Fruit fly (Drosophila melanogaster): Measurements from ENCODE around the gene CG31643.

Gene CG31643

dm6 chr2L:6047528-6048160 lies 9.7 kb downstream of the CG31643 start, which contains the start of gene IPIP (continued):
- TF ChIP-seq CG12219 (GFP tag; optimal IDR thresholded peaks at IDR 0.05) (no peak), Doc3 (GFP tag; IDR thresholded peaks at IDR 0.05; ENCODE audit: partially characterized antibody) (peak; percentile 73), vvl (GFP tag; IDR thresholded peaks at IDR 0.05) (peak; percentile 67), lov (optimal IDR thresholded peaks at IDR 0.05) (no peak), lov (GFP tag; IDR thresholded peaks at IDR 0.05) (peak; percentile 60; the same call in 1 of the 3 replicates), Tbp (GFP tag; optimal IDR thresholded peaks at IDR 0.05) (no peak), Myb (GFP tag; optimal IDR thresholded peaks at IDR 0.05) (no peak), Xbp1 (GFP tag; optimal IDR thresholded peaks at IDR 0.05) (peak; percentile 47), pho (GFP tag; optimal IDR thresholded peaks at IDR 0.05) (no peak), Stat92E (GFP tag; optimal IDR thresholded peaks at IDR 0.05) (no peak), CG1233 (GFP tag; optimal IDR thresholded peaks at IDR 0.05) (peak; percentile 53), CG2202 (tag; optimal IDR thresholded peaks at IDR 0.05) (no peak), CG10543 (GFP tag; optimal IDR thresholded peaks at IDR 0.05) (peak; percentile 51), Hmx (GFP tag; optimal IDR thresholded peaks at IDR 0.05) (no peak), nom (GFP tag; optimal IDR thresholded peaks at IDR 0.05) (peak; percentile 59), ewg (GFP tag; optimal IDR thresholded peaks at IDR 0.05) (peak; percentile 12), CG10267 (tag; optimal IDR thresholded peaks at IDR 0.05) (peak; percentile 13), sd (tag; optimal IDR thresholded peaks at IDR 0.05) (peak; percentile 16), unc-4 (GFP tag; IDR thresholded peaks at IDR 0.05; ENCODE audit: partially characterized antibody) (peak; percentile 81), CG17186 (GFP tag; optimal IDR thresholded peaks at IDR 0.05) (peak; percentile 49), aop (GFP tag; IDR thresholded peaks at IDR 0.05) (no peak), tup (GFP tag; optimal IDR thresholded peaks at IDR 0.05) (no peak), fu2 (GFP tag; optimal IDR thresholded peaks at IDR 0.05) (no peak), hbn (GFP tag; IDR thresholded peaks at IDR 0.05; ENCODE audit: partially characterized antibody) (peak; percentile 68; the same call in 1 of the 2 replicates), CG17829 (tag; optimal IDR thresholded peaks at IDR 0.05) (peak; percentile 44), CG9437 (GFP tag; optimal IDR thresholded peaks at IDR 0.05) (peak; percentile 6), Dref (GFP tag; IDR thresholded peaks at IDR 0.05) (peak; percentile 79), Meics (GFP tag; optimal IDR thresholded peaks at IDR 0.05) (peak; percentile 3), Ets97D (GFP tag; optimal IDR thresholded peaks at IDR 0.05) (peak; percentile 27), NC2β (GFP tag; optimal IDR thresholded peaks at IDR 0.05) (no peak), CG9797 (GFP tag; optimal IDR thresholded peaks at IDR 0.05) (peak; percentile 57), gfzf (GFP tag; optimal IDR thresholded peaks at IDR 0.05) (peak; percentile 29), Atf3 (GFP tag; optimal IDR thresholded peaks at IDR 0.05) (no peak), fd102C (GFP tag; optimal IDR thresholded peaks at IDR 0.05) (no peak), Drgx (GFP tag; IDR thresholded peaks at IDR 0.05) (no peak), CG5953 (GFP tag; IDR thresholded peaks at IDR 0.05) (no peak), Usf (GFP tag; optimal IDR thresholded peaks at IDR 0.05) (no peak), Fer1 (GFP tag; optimal IDR thresholded peaks at IDR 0.05) (peak; percentile 4), bcd (GFP tag; optimal IDR thresholded peaks at IDR 0.05) (peak; percentile 16), org-1 (GFP tag; optimal IDR thresholded peaks at IDR 0.05) (no peak), CG34224 (GFP tag; IDR thresholded peaks at IDR 0.05; ENCODE audit: partially characterized antibody) (peak; percentile 75), Lpt (GFP tag; optimal IDR thresholded peaks at IDR 0.05) (no peak), Oli (tag; optimal IDR thresholded peaks at IDR 0.05) (no peak), Hr3 (GFP tag; optimal IDR thresholded peaks at IDR 0.05) (no peak), Trl (optimal IDR thresholded peaks at IDR 0.05) (no peak), Trl (GFP tag; optimal IDR thresholded peaks at IDR 0.05) (no peak), CG11696 (GFP tag; IDR thresholded peaks at IDR 0.05) (no peak), HLH54F (GFP tag; optimal IDR thresholded peaks at IDR 0.05) (peak; percentile 34), CG11247 (GFP tag; IDR thresholded peaks at IDR 0.05) (peak; percentile 44; the same call in 1 of the 2 replicates), Dll (GFP tag; IDR thresholded peaks at IDR 0.05; ENCODE audit: partially characterized antibody) (peak; percentile 74; the same call in 3 of the 4 replicates)

Measured in whole organism, embryonic.